Worm (Caenorhabditis elegans): ENCODE data around the gene F26D2.15.

DNA sequence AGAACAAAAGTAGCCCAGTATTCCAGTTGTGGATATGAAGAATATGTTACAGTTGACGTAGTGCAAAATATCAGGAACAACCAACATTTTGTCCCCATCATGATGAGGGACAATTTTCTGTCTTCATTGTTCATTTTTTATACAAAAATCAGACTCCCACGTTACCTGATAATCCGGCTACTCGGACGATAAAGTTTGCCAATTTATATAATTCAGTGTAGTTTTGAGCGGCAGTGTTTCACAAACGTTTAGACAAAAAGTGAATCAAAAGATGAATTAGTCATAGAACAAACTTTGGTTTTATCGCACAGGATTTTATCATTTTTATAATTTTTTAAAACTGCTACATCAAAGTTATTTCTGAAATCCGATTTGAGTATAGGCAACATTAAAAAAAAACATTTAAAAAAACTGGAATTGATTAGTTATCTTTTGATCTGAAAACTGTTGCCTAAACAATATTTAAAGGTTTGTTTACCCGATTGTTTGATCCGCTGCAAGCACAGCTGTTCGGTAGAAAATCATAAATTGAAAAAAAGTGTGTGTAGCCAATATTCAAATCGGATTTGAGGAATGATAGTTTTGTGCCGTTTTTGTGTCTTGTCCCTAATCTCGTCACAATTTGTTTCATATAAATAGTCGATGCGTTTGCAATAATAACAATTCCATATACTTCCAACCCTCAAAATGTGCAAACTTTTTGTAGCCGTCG, 43.4 kb downstream of the F26D2.15 start, which contains the start of the genes F57E7.4 and spig-6:
- TF ChIP-seq che-1 (tag; optimal IDR thresholded peaks at IDR 0.05), result no peak
- TF ChIP-seq madf-2 (tag; optimal IDR thresholded peaks at IDR 0.05), result no peak
- TF ChIP-seq C08G9.2 (tag; optimal IDR thresholded peaks at IDR 0.05), result no peak
- no peak for TF ChIP-seq ztf-16 (tag; optimal IDR thresholded peaks at IDR 0.05)
- no peak for TF ChIP-seq sox-4 (tag; optimal IDR thresholded peaks at IDR 0.05)
- TF ChIP-seq ceh-22 (tag; optimal IDR thresholded peaks at IDR 0.05), result no peak
- TF ChIP-seq ama-1 (optimal IDR thresholded peaks at IDR 0.05), result no peak
- no peak for TF ChIP-seq F13H6.1 (tag; optimal IDR thresholded peaks at IDR 0.05)
- no peak for TF ChIP-seq pha-4 (tag; optimal IDR thresholded peaks at IDR 0.05)

Data from whole organism, late embryonic.